Worm (Caenorhabditis elegans): ENCODE data around the gene Y39G8B.13.

- TF ChIP-seq flt-1 (GFP tag; IDR thresholded peaks at IDR 0.05), result no peak
- no peak for TF ChIP-seq ref-1 (GFP tag; conservative IDR thresholded peaks at IDR 0.05)
- TF ChIP-seq ztf-23 (GFP tag; IDR thresholded peaks at IDR 0.05), result no peak
- TF ChIP-seq ztf-29 (GFP tag; IDR thresholded peaks at IDR 0.05), result no peak
Measured at ce11 chrII:13951986-13952385, 30.9 kb downstream of the Y39G8B.13 start.
